Worm (Caenorhabditis elegans): ENCODE results near the gene smg-4.

Gene smg-4

ce11 chrV:9812216-9812615 lies 34.7 kb upstream of the smg-4 start:
- no peak for TF ChIP-seq fkh-6 (tag; optimal IDR thresholded peaks at IDR 0.05)
- no peak for TF ChIP-seq hlh-6 (tag; optimal IDR thresholded peaks at IDR 0.05)
- TF ChIP-seq gmeb-2 (tag; optimal IDR thresholded peaks at IDR 0.05), result no peak
- TF ChIP-seq K09A11.1 (tag; optimal IDR thresholded peaks at IDR 0.05; ENCODE audit: insufficient read depth), result no peak
- no peak for TF ChIP-seq pat-9 (tag; optimal IDR thresholded peaks at IDR 0.05)
- TF ChIP-seq unc-55 (GFP tag; optimal IDR thresholded peaks at IDR 0.05), result no peak
- TF ChIP-seq sdc-2 (tag; optimal IDR thresholded peaks at IDR 0.05), result no peak
- TF ChIP-seq ref-2 (tag; optimal IDR thresholded peaks at IDR 0.05), result no peak
- TF ChIP-seq zip-5 (tag; optimal IDR thresholded peaks at IDR 0.05), result no peak
- TF ChIP-seq ama-1 (optimal IDR thresholded peaks at IDR 0.05), result no peak
- no peak for TF ChIP-seq unc-42 (tag; optimal IDR thresholded peaks at IDR 0.05)
- TF ChIP-seq rnt-1 (tag; optimal IDR thresholded peaks at IDR 0.05), result no peak
- TF ChIP-seq odd-2 (tag; optimal IDR thresholded peaks at IDR 0.05), result no peak
- TF ChIP-seq elt-4 (tag; optimal IDR thresholded peaks at IDR 0.05), result no peak
- no peak for TF ChIP-seq C38D4.7 (GFP tag; optimal IDR thresholded peaks at IDR 0.05)
- TF ChIP-seq pqm-1 (tag; optimal IDR thresholded peaks at IDR 0.05), result no peak
- TF ChIP-seq elt-2 (tag; optimal IDR thresholded peaks at IDR 0.05), result no peak
- TF ChIP-seq nhr-232 (tag; optimal IDR thresholded peaks at IDR 0.05), result no peak
- TF ChIP-seq ceh-48 (tag; optimal IDR thresholded peaks at IDR 0.05), result no peak
- no peak for TF ChIP-seq ceh-18 (tag; optimal IDR thresholded peaks at IDR 0.05)

- TF ChIP-seq rnt-1 (tag; optimal IDR thresholded peaks at IDR 0.05), result no peak
- no peak for TF ChIP-seq T23F11.4 (GFP tag; optimal IDR thresholded peaks at IDR 0.05)
- TF ChIP-seq fkh-6 (tag; optimal IDR thresholded peaks at IDR 0.05), result no peak
- no peak for TF ChIP-seq ceh-18 (tag; optimal IDR thresholded peaks at IDR 0.05)
- TF ChIP-seq madf-2 (tag; optimal IDR thresholded peaks at IDR 0.05), result no peak
- TF ChIP-seq ceh-19 (GFP tag; optimal IDR thresholded peaks at IDR 0.05), result no peak
- TF ChIP-seq fax-1 (tag; optimal IDR thresholded peaks at IDR 0.05), result no peak
- TF ChIP-seq C38D4.7 (GFP tag; optimal IDR thresholded peaks at IDR 0.05), result no peak
These were observed 33.6 kb upstream of the smg-4 start, which contains the start of gene sru-29 for ce11 chrV:9811154-9811553. Gene sru-29, plus strand, starts transcription at chrV:9811454.

- no peak for TF ChIP-seq pat-9 (tag; optimal IDR thresholded peaks at IDR 0.05)
- no peak for TF ChIP-seq ceh-9 (tag; optimal IDR thresholded peaks at IDR 0.05)
- no peak for TF ChIP-seq npax-4 (tag; optimal IDR thresholded peaks at IDR 0.05)
- TF ChIP-seq hlh-13 (GFP tag; optimal IDR thresholded peaks at IDR 0.05), result no peak
- no peak for TF ChIP-seq odd-2 (tag; optimal IDR thresholded peaks at IDR 0.05)
- no peak for TF ChIP-seq pha-4 (tag; optimal IDR thresholded peaks at IDR 0.05)
- TF ChIP-seq ceh-45 (GFP tag; IDR thresholded peaks at IDR 0.05), result no peak
- TF ChIP-seq Y22D7AL.16 (tag; optimal IDR thresholded peaks at IDR 0.05), result no peak
- no peak for TF ChIP-seq ahr-1 (tag; optimal IDR thresholded peaks at IDR 0.05)
- TF ChIP-seq sdc-2 (tag; optimal IDR thresholded peaks at IDR 0.05), result no peak
- no peak for TF ChIP-seq K02D7.2 (tag; optimal IDR thresholded peaks at IDR 0.05)
- no peak for TF ChIP-seq zip-5 (tag; optimal IDR thresholded peaks at IDR 0.05)
- TF ChIP-seq ref-2 (tag; optimal IDR thresholded peaks at IDR 0.05), result no peak
- no peak for TF ChIP-seq ceh-19 (GFP tag; optimal IDR thresholded peaks at IDR 0.05)
- no peak for TF ChIP-seq ceh-2 (tag; optimal IDR thresholded peaks at IDR 0.05)
- TF ChIP-seq sox-2 (GFP tag; IDR thresholded peaks at IDR 0.05), result no peak
- TF ChIP-seq syd-9 (tag; optimal IDR thresholded peaks at IDR 0.05), result no peak
- no peak for TF ChIP-seq ceh-14 (tag; optimal IDR thresholded peaks at IDR 0.05)
- TF ChIP-seq sox-4 (tag; optimal IDR thresholded peaks at IDR 0.05), result no peak
These were observed 27.6 kb upstream of the smg-4 start, which contains the start of gene sru-37 for ce11 chrV:9805161-9805560. Gene sru-37, plus strand, starts transcription at chrV:9805461.

ce11 chrV:9803176-9803575 lies 25.6 kb upstream of the smg-4 start, which contains the start of gene sru-39:
Gene sru-39, plus strand, starts transcription at chrV:9803476.
- TF ChIP-seq hlh-15 (tag; optimal IDR thresholded peaks at IDR 0.05), result no peak
- TF ChIP-seq tbx-2 (tag; optimal IDR thresholded peaks at IDR 0.05), result no peak
- TF ChIP-seq dmd-4 (tag; optimal IDR thresholded peaks at IDR 0.05; ENCODE audit: borderline replicate concordance), result no peak
- TF ChIP-seq T23F11.4 (GFP tag; optimal IDR thresholded peaks at IDR 0.05), result no peak
- TF ChIP-seq sox-4 (tag; optimal IDR thresholded peaks at IDR 0.05), result no peak
- no peak for TF ChIP-seq eyg-1 (tag; optimal IDR thresholded peaks at IDR 0.05)
- TF ChIP-seq syd-9 (tag; optimal IDR thresholded peaks at IDR 0.05), result no peak
- no peak for TF ChIP-seq unc-86 (tag; optimal IDR thresholded peaks at IDR 0.05)
- TF ChIP-seq C38D4.7 (GFP tag; optimal IDR thresholded peaks at IDR 0.05), result no peak
